Fruit fly (Drosophila melanogaster) whole organism, embryonic: Measurements from ENCODE around the gene Notum.

Experiments used
- Deaf1 ChIP-seq: fragments of 200-800 bp; optimal IDR thresholded peaks from 3 replicates; lab custom pipeline; 2019; ENCODE audit warnings: missing biosample characterization, mild to moderate bottlenecking, missing genetic modification characterization, moderate library complexity
- Ets97D ChIP-seq: fragments of 200-800 bp; sonication (Bioruptor generic); optimal IDR thresholded peaks from 3 replicates; lab custom pipeline; 2016; ENCODE audit warnings: missing biosample characterization, missing genetic modification characterization
- Hr51 ChIP-seq, 2 experiments: fragments of 200-800 bp; sonication (Bioruptor generic); optimal IDR thresholded peaks; 2 replicates in 1 of 2; 3 replicates in 1 of 2; lab custom pipeline; 2016 to 2018; ENCODE audit warnings: missing biosample characterization in 2 of 2, missing genetic modification characterization in 2 of 2, mild to moderate bottlenecking in 1 of 2, moderate library complexity in 1 of 2
- Tbp ChIP-seq: fragments of >200 bp; optimal IDR thresholded peaks from 2 replicates; lab custom pipeline; 2018; ENCODE audit warnings: missing biosample characterization, missing genetic modification characterization
- otp ChIP-seq: fragments of 200-800 bp; sonication (Bioruptor generic); IDR thresholded peaks from 3 replicates; pipeline ENCODE4, ENCODE4 v1.3.6; 2022; ENCODE audit warnings: missing biosample characterization, missing genetic modification characterization
- sim ChIP-seq: fragments of 200-800 bp; sonication (Bioruptor generic); IDR thresholded peaks from 2 replicates; pipeline ENCODE4 v1.3.6; 2022; ENCODE audit warnings: missing biosample characterization, missing genetic modification characterization
- usp ChIP-seq: fragments of >200 bp; optimal IDR thresholded peaks from 2 replicates; lab custom pipeline; 2017; ENCODE audit warnings: missing biosample characterization, missing genetic modification characterization

dm6 chr3L:15998217-15998616 is 25.1 kb upstream of the Notum start:
- TF ChIP-seq Deaf1 (tag; lab: Kevin White, UChicago) (no peak), Tbp (GFP tag; lab: Kevin White, UChicago) (no peak), usp (GFP tag; lab: Kevin White, UChicago) (no peak), Hr51 (GFP tag; optimal IDR thresholded peaks at IDR 0.05; lab: Kevin White, UChicago) (no peak), sim (GFP tag; lab: Robert Waterston, UW) (no peak), otp (GFP tag; lab: Robert Waterston, UW) (no peak), Ets97D (no peak)
